Fruit fly (Drosophila melanogaster): ENCODE data around the gene Mec2.
A peak's percentile ranks its signal among the peaks of the same experiment; 100 is the strongest.

Gene Mec2

DNA sequence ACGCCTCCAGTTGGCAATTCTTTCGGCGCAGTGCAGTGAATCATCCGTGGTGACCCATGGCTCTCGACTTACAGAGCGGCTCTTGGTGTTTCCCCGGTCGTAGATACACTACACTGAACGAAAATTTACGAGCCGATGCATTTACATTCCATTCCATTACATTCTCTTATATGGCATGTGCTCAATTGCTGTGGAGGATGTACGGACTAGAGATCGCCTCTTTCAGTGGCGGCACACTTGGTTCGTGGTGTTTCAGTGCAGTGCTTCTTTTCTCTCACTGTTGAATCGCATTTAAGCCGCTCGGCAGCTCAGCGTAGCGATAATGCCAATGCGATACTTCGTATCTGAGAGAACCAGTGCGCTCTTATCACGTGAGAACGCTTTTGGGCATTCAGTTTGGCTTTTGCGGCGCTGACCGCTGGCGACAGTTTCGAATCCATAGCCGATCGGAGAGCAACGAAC lies at the start of gene Mec2:
Gene Mec2 (plus strand): TSS at position 412 of the 462 bp plus-strand sequence.
- TF ChIP-seq noc (tag; optimal IDR thresholded peaks at IDR 0.05): peak; percentile 21

- TF ChIP-seq noc (tag; optimal IDR thresholded peaks at IDR 0.05): no peak
These were observed 42.9 kb upstream of the Mec2 start for dm6 chrX:19144785-19145422.

DNA sequence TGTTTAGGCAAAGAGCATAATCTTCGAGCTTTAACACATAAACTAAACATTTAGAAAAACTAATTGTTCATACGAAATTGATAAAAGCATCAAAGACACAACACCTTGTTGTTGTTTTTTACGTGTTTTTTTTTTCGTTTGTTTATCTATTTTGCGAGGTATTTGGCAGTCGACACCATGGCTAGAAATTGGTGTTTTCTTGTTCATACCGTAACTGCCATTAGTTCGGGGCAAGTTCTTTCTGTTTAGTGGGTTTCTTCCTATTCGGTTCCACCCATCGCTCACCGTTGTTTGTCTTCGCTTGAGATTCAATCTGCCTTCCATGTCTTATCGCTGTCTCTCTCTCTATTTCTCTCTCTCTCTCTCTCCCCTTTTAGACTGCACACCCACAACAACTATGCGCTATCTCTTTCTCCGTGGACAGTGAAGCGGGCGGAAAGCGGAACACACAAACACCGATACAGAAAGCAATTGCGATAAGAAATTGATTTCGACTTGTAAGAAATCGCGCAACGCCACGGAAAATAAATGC lies 41.3 kb upstream of the Mec2 start:
- peak; percentile 46 for TF ChIP-seq noc (tag; optimal IDR thresholded peaks at IDR 0.05)

dm6 chrX:19147939-19148641 lies 39.7 kb upstream of the Mec2 start:
- TF ChIP-seq noc (tag; optimal IDR thresholded peaks at IDR 0.05): no peak

DNA sequence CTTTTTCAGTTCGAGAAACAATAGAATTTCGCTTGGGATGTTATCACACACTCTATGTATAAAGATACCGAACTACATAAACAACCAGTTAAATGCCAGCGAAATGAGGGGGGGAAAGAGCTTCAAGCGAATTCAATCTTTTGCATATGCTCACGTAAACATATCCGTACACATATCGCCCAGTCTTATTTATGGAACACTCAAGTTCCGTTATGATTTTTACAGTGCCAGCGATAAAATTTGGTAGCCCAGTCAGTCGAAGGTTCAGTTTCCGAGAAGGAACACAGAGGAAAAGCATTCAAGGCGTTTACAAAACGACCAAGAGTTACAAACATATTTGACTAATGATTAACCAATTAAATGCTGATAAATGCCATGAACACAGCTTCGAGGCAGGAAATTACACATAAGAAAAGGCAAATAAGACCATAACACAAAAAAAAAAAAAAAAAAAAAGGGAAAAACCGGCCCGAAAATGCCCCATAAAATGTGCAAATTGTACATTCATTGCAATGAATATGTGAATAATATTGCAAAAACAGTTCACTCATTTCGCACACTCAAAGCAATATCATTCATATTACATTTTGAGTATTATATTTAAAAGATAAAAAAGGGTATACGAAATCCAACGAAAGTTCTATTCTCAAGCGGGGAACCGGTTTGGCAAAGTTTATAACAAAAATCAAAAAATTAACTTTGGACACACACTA lies 38.9 kb upstream of the Mec2 start:
- no peak for TF ChIP-seq noc (tag; optimal IDR thresholded peaks at IDR 0.05)

- TF ChIP-seq noc (tag; optimal IDR thresholded peaks at IDR 0.05): no peak
These were observed 38.3 kb upstream of the Mec2 start for dm6 chrX:19149511-19149876.

dm6 chrX:19152570-19153287 lies 35.1 kb upstream of the Mec2 start:
- peak; percentile 23 for TF ChIP-seq noc (tag; optimal IDR thresholded peaks at IDR 0.05)

DNA sequence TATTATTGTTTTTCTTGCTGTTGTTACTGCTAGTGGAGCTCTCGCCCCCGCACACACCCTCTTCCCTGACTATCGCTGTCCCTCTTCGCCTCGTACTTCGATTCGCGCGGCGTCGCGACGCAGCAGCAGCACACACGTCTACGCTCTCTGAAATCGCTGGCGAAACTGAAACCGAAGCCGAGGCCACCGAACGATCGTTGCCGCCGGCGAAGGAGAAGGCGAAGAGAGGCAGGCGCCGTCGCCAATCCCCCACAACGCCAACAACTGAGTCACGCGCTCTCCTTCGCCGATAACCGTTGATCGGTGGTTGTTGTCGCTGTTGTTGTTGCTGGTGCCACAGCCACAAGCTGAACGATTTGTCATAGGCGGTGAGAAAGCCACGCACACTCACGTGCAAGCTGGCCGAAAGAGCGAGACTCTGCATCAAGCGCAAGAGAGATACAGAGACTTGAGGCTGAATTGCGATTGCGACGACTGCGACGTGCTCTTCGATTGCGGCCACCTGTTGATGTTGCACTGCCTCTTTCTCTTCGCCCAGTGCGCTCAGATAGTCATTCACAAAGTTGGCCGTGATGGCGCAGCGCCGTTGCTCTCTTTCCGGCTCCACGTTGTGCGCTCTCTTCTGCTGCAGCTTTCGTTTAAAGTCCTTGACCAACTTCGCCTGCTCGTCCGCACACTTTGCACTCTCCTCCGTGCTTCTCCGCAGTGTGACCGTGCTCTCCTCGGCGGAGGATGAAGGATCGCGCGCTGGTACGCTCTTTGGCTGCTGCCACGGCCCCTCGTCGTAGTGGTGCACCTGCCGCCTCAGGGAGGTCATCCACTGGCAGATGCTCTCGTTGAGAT lies 34.3 kb upstream of the Mec2 start:
- peak; percentile 65 for TF ChIP-seq noc (tag; optimal IDR thresholded peaks at IDR 0.05)

DNA sequence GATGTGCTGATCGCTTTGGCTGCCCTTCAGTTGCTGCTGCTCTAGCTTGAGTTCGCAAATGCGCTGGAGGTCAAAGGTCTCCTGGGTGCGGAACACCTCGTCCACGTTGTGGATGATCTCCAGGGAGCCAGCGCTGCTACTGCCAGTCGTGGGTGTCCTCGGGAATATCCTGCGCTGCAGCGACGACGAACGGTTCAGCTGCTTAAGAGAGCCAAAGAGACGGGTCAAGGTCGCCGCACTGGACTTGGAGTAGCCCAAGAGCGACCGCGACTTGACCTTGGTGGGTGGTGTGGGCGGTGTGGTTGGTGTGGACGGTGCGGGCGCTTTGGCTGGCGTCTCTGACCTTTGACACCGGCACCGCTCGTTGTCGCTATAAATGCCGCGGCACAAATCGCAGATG lies 33.6 kb upstream of the Mec2 start:
- TF ChIP-seq noc (tag; optimal IDR thresholded peaks at IDR 0.05): no peak

DNA sequence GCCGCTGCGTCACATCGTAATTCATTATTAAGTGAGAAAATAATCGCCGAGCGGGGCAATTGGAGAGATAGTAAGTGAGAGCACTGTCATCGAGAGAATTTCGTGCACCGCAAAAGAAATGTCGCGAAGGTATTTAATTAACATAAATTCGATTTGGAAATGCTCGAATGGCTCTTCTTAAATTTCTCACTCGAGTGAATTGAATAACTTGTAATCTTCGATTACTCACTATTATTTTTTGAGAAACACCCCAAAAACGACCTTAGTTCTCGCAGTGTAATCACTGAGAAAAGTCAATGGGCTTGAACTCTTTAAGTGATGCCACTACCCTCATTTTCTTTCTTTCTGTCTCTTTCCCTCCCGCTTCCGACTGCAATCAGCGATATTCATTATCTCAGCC lies 32.8 kb upstream of the Mec2 start:
- TF ChIP-seq noc (tag; optimal IDR thresholded peaks at IDR 0.05): peak; percentile 41

- TF ChIP-seq noc (tag; optimal IDR thresholded peaks at IDR 0.05): peak; percentile 54
These were observed 31.9 kb upstream of the Mec2 start for dm6 chrX:19155922-19156437.

dm6 chrX:19157471-19157870 lies 30.4 kb upstream of the Mec2 start:
- TF ChIP-seq noc (tag; optimal IDR thresholded peaks at IDR 0.05): no peak

dm6 chrX:19158519-19159289 lies 29.1 kb upstream of the Mec2 start:
- no peak for TF ChIP-seq noc (tag; optimal IDR thresholded peaks at IDR 0.05)

DNA sequence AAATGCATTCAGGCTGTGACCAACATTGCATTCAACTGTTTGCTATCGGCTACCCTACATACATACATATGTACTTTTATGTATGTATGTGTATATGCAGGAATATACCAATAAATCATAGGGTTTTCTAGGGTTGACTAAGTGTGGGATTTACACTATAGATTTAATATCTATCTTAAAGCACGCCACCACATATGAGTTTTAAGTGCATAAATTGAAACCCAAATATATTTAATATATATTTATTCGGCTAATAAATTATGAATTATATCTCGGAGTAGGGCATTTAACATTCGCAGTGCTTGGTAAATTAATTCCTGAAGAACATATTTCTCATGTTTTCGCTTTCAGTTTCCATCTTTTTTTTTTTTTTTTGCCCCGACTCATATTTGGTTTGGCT lies 27.9 kb upstream of the Mec2 start:
- no peak for TF ChIP-seq noc (tag; optimal IDR thresholded peaks at IDR 0.05)
